Fruit fly (Drosophila melanogaster) whole organism, embryonic: ENCODE measurements around the gene CG46303.
A peak's percentile ranks its signal among the peaks of the same experiment; 100 is the strongest.

Experiments
- Atf-2 ChIP-seq: fragments of 200-800 bp; sonication (Bioruptor generic); optimal IDR thresholded peaks from 2 replicates; lab custom pipeline; 2016; ENCODE audit warnings: missing biosample characterization, missing genetic modification characterization
- CG10274 ChIP-seq: fragments of 200-800 bp; sonication (Bioruptor generic); optimal IDR thresholded peaks from 3 replicates; lab custom pipeline; 2017; ENCODE audit warnings: missing biosample characterization, mild to moderate bottlenecking, missing genetic modification characterization
- CG13123 ChIP-seq: fragments of 200-800 bp; sonication (Bioruptor generic); optimal IDR thresholded peaks from 2 replicates; lab custom pipeline; 2016; ENCODE audit warnings: missing biosample characterization, missing genetic modification characterization
- CG14710 ChIP-seq: fragments of 200-800 bp; sonication (Bioruptor generic); optimal IDR thresholded peaks from 3 replicates; lab custom pipeline; 2019; ENCODE audit warnings: missing biosample characterization, mild to moderate bottlenecking, missing genetic modification characterization, moderate library complexity
- CG15601 ChIP-seq: fragments of 200-800 bp; sonication (Bioruptor generic); optimal IDR thresholded peaks from 3 replicates; lab custom pipeline; 2019; ENCODE audit warnings: missing biosample characterization, mild to moderate bottlenecking, missing genetic modification characterization, moderate library complexity
- CG1602 ChIP-seq: fragments of 200-800 bp; sonication (Bioruptor generic); optimal IDR thresholded peaks from 3 replicates; lab custom pipeline; 2016; ENCODE audit warnings: missing biosample characterization, missing genetic modification characterization
- CG1603 ChIP-seq: fragments of 200-800 bp; sonication (Bioruptor generic); optimal IDR thresholded peaks from 2 replicates; lab custom pipeline; 2019; ENCODE audit warnings: missing biosample characterization, mild to moderate bottlenecking, missing genetic modification characterization, moderate library complexity
- CG2712 ChIP-seq: fragments of 200-800 bp; optimal IDR thresholded peaks from 3 replicates; lab custom pipeline; 2019; ENCODE audit warnings: missing biosample characterization, mild to moderate bottlenecking, missing genetic modification characterization, moderate library complexity
- CG31388 ChIP-seq: fragments of 200-800 bp; sonication (Bioruptor generic); optimal IDR thresholded peaks from 2 replicates; lab custom pipeline; 2016; ENCODE audit warnings: missing biosample characterization, missing genetic modification characterization
- CG3847 ChIP-seq: fragments of 200-800 bp; sonication (Bioruptor generic); IDR thresholded peaks from 2 replicates; pipeline ENCODE4 v1.3.6; 2022; ENCODE audit warnings: missing biosample characterization, missing genetic modification characterization
- CG4617 ChIP-seq: fragments of 200-800 bp; sonication (Bioruptor generic); optimal IDR thresholded peaks from 3 replicates; lab custom pipeline; 2016; ENCODE audit warnings: missing biosample characterization, missing genetic modification characterization, borderline replicate concordance
- CG7745 ChIP-seq: fragments of 200-800 bp; sonication (Bioruptor generic); optimal IDR thresholded peaks from 2 replicates; lab custom pipeline; 2018; ENCODE audit warnings: missing biosample characterization, mild to moderate bottlenecking, missing genetic modification characterization, moderate library complexity
- CG7786 ChIP-seq: fragments of 200-800 bp; sonication (Bioruptor generic); optimal IDR thresholded peaks from 2 replicates; lab custom pipeline; 2016; ENCODE audit warnings: missing biosample characterization, missing genetic modification characterization
- CG7928 ChIP-seq: fragments of 200-800 bp; sonication (Bioruptor generic); optimal IDR thresholded peaks from 2 replicates; lab custom pipeline; 2017; ENCODE audit warnings: missing biosample characterization, mild to moderate bottlenecking, missing genetic modification characterization
- CG7963 ChIP-seq: fragments of 200-800 bp; sonication (Bioruptor generic); IDR thresholded peaks from 3 replicates; pipeline ENCODE4 v1.3.6; 2022; ENCODE audit warnings: missing biosample characterization, missing genetic modification characterization; ENCODE audit not compliant: partially characterized antibody
- CHES-1-like ChIP-seq: fragments of 200-800 bp; sonication (Bioruptor generic); optimal IDR thresholded peaks from 2 replicates; lab custom pipeline; 2016; ENCODE audit warnings: missing biosample characterization, missing genetic modification characterization
- Dp ChIP-seq: fragments of 200-800 bp; sonication (Bioruptor generic); optimal IDR thresholded peaks from 2 replicates; lab custom pipeline; 2018; ENCODE audit warnings: missing biosample characterization, mild to moderate bottlenecking, missing genetic modification characterization, moderate library complexity
- HLH54F ChIP-seq: fragments of 200-800 bp; sonication (Bioruptor generic); optimal IDR thresholded peaks from 3 replicates; lab custom pipeline; 2016; ENCODE audit warnings: missing biosample characterization, missing genetic modification characterization
- Lpt ChIP-seq: fragments of >200 bp; optimal IDR thresholded peaks from 2 replicates; lab custom pipeline; 2018; ENCODE audit warnings: missing biosample characterization, missing genetic modification characterization
- Neu2 ChIP-seq: fragments of 200-800 bp; sonication (Bioruptor generic); optimal IDR thresholded peaks from 3 replicates; lab custom pipeline; 2016; ENCODE audit warnings: missing biosample characterization, missing genetic modification characterization, borderline replicate concordance
- Nf-YC ChIP-seq: fragments of 200-800 bp; optimal IDR thresholded peaks from 3 replicates; lab custom pipeline; 2019; ENCODE audit warnings: missing biosample characterization, mild to moderate bottlenecking, missing genetic modification characterization, moderate library complexity
- NfI ChIP-seq: fragments of 200-800 bp; sonication (Bioruptor generic); optimal IDR thresholded peaks from 3 replicates; lab custom pipeline; 2018; ENCODE audit warnings: missing biosample characterization, mild to moderate bottlenecking, missing genetic modification characterization, moderate library complexity
- Pdp1 ChIP-seq, 2 experiments: fragments of 200-800 bp; sonication (Bioruptor generic); optimal IDR thresholded peaks; 3 replicates each; lab custom pipeline; 2016; ENCODE audit warnings: missing biosample characterization in 2 of 2, missing genetic modification characterization in 2 of 2, mild to moderate bottlenecking in 1 of 2, moderate library complexity in 1 of 2
- Poxn ChIP-seq: fragments of 200-800 bp; sonication (Bioruptor generic); IDR thresholded peaks from 2 replicates; pipeline ENCODE4 v1.3.6; 2022; ENCODE audit warnings: missing biosample characterization, missing genetic modification characterization
- Sin3A ChIP-seq: fragments of >200 bp; optimal IDR thresholded peaks from 2 replicates; lab custom pipeline; 2018
- Six4 ChIP-seq: fragments of 200-800 bp; sonication (Bioruptor generic); optimal IDR thresholded peaks from 2 replicates; lab custom pipeline; 2016; ENCODE audit warnings: missing biosample characterization, missing genetic modification characterization
- Spps ChIP-seq: fragments of 200-800 bp; sonication (Bioruptor generic); optimal IDR thresholded peaks from 2 replicates; lab custom pipeline; 2018; ENCODE audit warnings: missing biosample characterization, mild to moderate bottlenecking, missing genetic modification characterization
- Sry-β ChIP-seq: fragments of 200-800 bp; sonication (Bioruptor generic); optimal IDR thresholded peaks from 2 replicates; lab custom pipeline; 2018; ENCODE audit warnings: missing biosample characterization, mild to moderate bottlenecking, missing genetic modification characterization, moderate library complexity
- ab ChIP-seq: fragments of 200-800 bp; sonication (Bioruptor generic); optimal IDR thresholded peaks from 2 replicates; lab custom pipeline; 2016; ENCODE audit warnings: missing biosample characterization, missing genetic modification characterization
- crc ChIP-seq: fragments of 200-800 bp; sonication (Bioruptor generic); optimal IDR thresholded peaks from 2 replicates; lab custom pipeline; 2016; ENCODE audit warnings: missing biosample characterization, missing genetic modification characterization
- fd96Cb ChIP-seq: fragments of 200-800 bp; sonication (Bioruptor generic); optimal IDR thresholded peaks from 2 replicates; lab custom pipeline; 2018; ENCODE audit warnings: missing biosample characterization, mild to moderate bottlenecking, missing genetic modification characterization, moderate library complexity
- gcm2 ChIP-seq: fragments of 200-800 bp; sonication (Bioruptor generic); optimal IDR thresholded peaks from 2 replicates; lab custom pipeline; 2016; ENCODE audit warnings: missing biosample characterization, missing genetic modification characterization
- kay ChIP-seq: fragments of 200-800 bp; sonication (Bioruptor generic); optimal IDR thresholded peaks from 2 replicates; lab custom pipeline; 2016; ENCODE audit warnings: missing biosample characterization, missing genetic modification characterization
- lola ChIP-seq, 3 experiments: fragments of >200 bp in 2 of 3; fragments of 200-800 bp in 1 of 3; sonication (Bioruptor generic) in 1 of 3; optimal IDR thresholded peaks; 2 replicates each; lab custom pipeline; 2017 to 2019; ENCODE audit warnings: missing biosample characterization in 3 of 3, missing genetic modification characterization in 3 of 3, mild to moderate bottlenecking in 1 of 3, moderate library complexity in 1 of 3
- onecut ChIP-seq: fragments of 200-800 bp; sonication (Bioruptor generic); IDR thresholded peaks from 2 replicates; pipeline ENCODE4 v1.3.6; 2022; ENCODE audit warnings: missing biosample characterization, missing genetic modification characterization
- org-1 ChIP-seq: fragments of 200-800 bp; sonication (Bioruptor generic); optimal IDR thresholded peaks from 2 replicates; lab custom pipeline; 2017; ENCODE audit warnings: missing biosample characterization, missing genetic modification characterization
- pan ChIP-seq, 4 experiments: fragments of >200 bp in 3 of 4; fragments of 200-800 bp in 1 of 4; sonication (Bioruptor generic) in 1 of 4; optimal IDR thresholded peaks in 3 of 4; IDR thresholded peaks in 1 of 4; 2 replicates each; pipeline versions ENCODE4 v1.3.6 to Lab custom; 2017 to 2022; ENCODE audit warnings: missing biosample characterization in 2 of 4, missing genetic modification characterization in 2 of 4, mixed read lengths in 1 of 4
- pb ChIP-seq: fragments of 200-800 bp; sonication (Bioruptor generic); optimal IDR thresholded peaks from 3 replicates; lab custom pipeline; 2016; ENCODE audit warnings: missing biosample characterization, missing genetic modification characterization
- pita ChIP-seq: fragments of 200-800 bp; sonication (Bioruptor generic); optimal IDR thresholded peaks from 2 replicates; lab custom pipeline; 2017; ENCODE audit warnings: missing biosample characterization, mild to moderate bottlenecking, missing genetic modification characterization
- pnt ChIP-seq: fragments of 200-800 bp; sonication (Bioruptor generic); optimal IDR thresholded peaks from 3 replicates; lab custom pipeline; 2016; ENCODE audit warnings: missing biosample characterization, missing genetic modification characterization
- ro ChIP-seq: fragments of 200-800 bp; sonication (Bioruptor generic); IDR thresholded peaks from 2 replicates; pipeline ENCODE4 v1.3.6; 2022; ENCODE audit warnings: missing biosample characterization, missing genetic modification characterization
- salm ChIP-seq: fragments of 200-800 bp; sonication (Bioruptor generic); optimal IDR thresholded peaks from 2 replicates; lab custom pipeline; 2018; ENCODE audit warnings: missing biosample characterization, mild to moderate bottlenecking, missing genetic modification characterization
- schlank ChIP-seq: fragments of 200-800 bp; sonication (Bioruptor generic); optimal IDR thresholded peaks from 2 replicates; lab custom pipeline; 2018; ENCODE audit warnings: missing biosample characterization, mild to moderate bottlenecking, missing genetic modification characterization
- sens ChIP-seq: fragments of 200-800 bp; sonication (Bioruptor generic); peaks from one replicate; lab custom pipeline; 2016; ENCODE audit warnings: missing biosample characterization, missing genetic modification characterization
- shn ChIP-seq: fragments of 200-800 bp; sonication (Bioruptor generic); optimal IDR thresholded peaks from 3 replicates; lab custom pipeline; 2016; ENCODE audit warnings: missing biosample characterization, missing genetic modification characterization
- slou ChIP-seq: fragments of 200-800 bp; sonication (Bioruptor generic); optimal IDR thresholded peaks from 3 replicates; lab custom pipeline; 2016; ENCODE audit warnings: missing biosample characterization, missing genetic modification characterization
- sna ChIP-seq: fragments of 200-800 bp; sonication (Bioruptor generic); IDR thresholded peaks from 2 replicates; pipeline ENCODE4 v1.3.6; 2022; ENCODE audit warnings: missing biosample characterization, missing genetic modification characterization; ENCODE audit not compliant: partially characterized antibody
- tll ChIP-seq, 2 experiments: fragments of 200-800 bp in 1 of 2; fragments of >200 bp in 1 of 2; sonication (Bioruptor generic) in 1 of 2; optimal IDR thresholded peaks; 2 replicates each; lab custom pipeline; 2017 to 2019; ENCODE audit warnings: missing biosample characterization in 2 of 2, missing genetic modification characterization in 2 of 2, mild to moderate bottlenecking in 1 of 2, moderate library complexity in 1 of 2
- trem ChIP-seq: fragments of 200-800 bp; optimal IDR thresholded peaks from 3 replicates; lab custom pipeline; 2019; ENCODE audit warnings: missing biosample characterization, mild to moderate bottlenecking, missing genetic modification characterization, moderate library complexity
- tx ChIP-seq: fragments of 200-800 bp; sonication (Bioruptor generic); optimal IDR thresholded peaks from 2 replicates; lab custom pipeline; 2016; ENCODE audit warnings: missing biosample characterization, missing genetic modification characterization
- z ChIP-seq: fragments of 200-800 bp; sonication (Bioruptor generic); IDR thresholded peaks from 3 replicates; pipeline ENCODE4 v1.3.6; 2022; ENCODE audit warnings: missing biosample characterization, missing genetic modification characterization

The CG46303 gene

dm6 chr3R:5856215-5856614 lies 34.4 kb downstream of the CG46303 start, which contains the start of the genes disp and ECSIT (continued):
- TF ChIP-seq CG10274 (no peak), trem (peak; percentile 56), tx (GFP tag; lab: Kevin White, UChicago) (peak; percentile 16), ro (no peak), pan (optimal IDR thresholded peaks at IDR 0.05; lab: Kevin White, UChicago) (no peak), pan (GFP tag; optimal IDR thresholded peaks at IDR 0.05 in 1 of 2, IDR thresholded peaks at IDR 0.05 in 1 of 2) (no peak), Dp (GFP tag; lab: Kevin White, UChicago) (no peak), CG7928 (GFP tag; lab: Kevin White, UChicago) (no peak), salm (tag; lab: Kevin White, UChicago) (no peak), Poxn (GFP tag; lab: Robert Waterston, UW) (no peak), Six4 (peak; percentile 14), slou (GFP tag; lab: Kevin White, UChicago) (no peak), ab (GFP tag; lab: Kevin White, UChicago) (peak; percentile 3), shn (GFP tag; lab: Kevin White, UChicago) (no peak), CG31388 (no peak), CG15601 (no peak), kay (GFP tag; lab: Kevin White, UChicago) (no peak), sna (GFP tag; lab: Robert Waterston, UW) (no peak), CG7786 (peak; percentile 45), CG7963 (GFP tag; lab: Robert Waterston, UW) (no peak), sens (GFP tag; lab: Kevin White, UChicago) (peak; percentile 92), CG3847 (GFP tag; lab: Robert Waterston, UW) (0 out of 2 replicates have a peak, but pooled peaks have one; percentile 22), CG2712 (peak; percentile 88), CG1602 (GFP tag; lab: Kevin White, UChicago) (peak; percentile 12), CG14710 (tag; lab: Kevin White, UChicago) (no peak), pb (GFP tag; lab: Kevin White, UChicago) (no peak), schlank (tag; lab: Kevin White, UChicago) (no peak), pnt (GFP tag; lab: Kevin White, UChicago) (no peak), HLH54F (GFP tag; lab: Kevin White, UChicago) (peak; percentile 43), Nf-YC (no peak), onecut (GFP tag; lab: Robert Waterston, UW) (no peak), NfI (no peak), Sry-β (GFP tag; lab: Kevin White, UChicago) (peak; percentile 98), Atf-2 (no peak), lola (GFP tag; optimal IDR thresholded peaks at IDR 0.05; lab: Kevin White, UChicago) (no peak), CG13123 (GFP tag; lab: Kevin White, UChicago) (no peak), gcm2 (GFP tag; lab: Kevin White, UChicago) (no peak), tll (GFP tag; optimal IDR thresholded peaks at IDR 0.05; lab: Kevin White, UChicago) (peak; percentile 32 to 66), Sin3A (lab: Kevin White, UChicago) (peak; percentile 71), Neu2 (GFP tag; lab: Kevin White, UChicago) (no peak), org-1 (GFP tag; lab: Kevin White, UChicago) (no peak), CG1603 (tag; lab: Kevin White, UChicago) (no peak), CG7745 (tag; lab: Kevin White, UChicago) (no peak), CHES-1-like (GFP tag; lab: Kevin White, UChicago) (peak; percentile 27), CG4617 (GFP tag; lab: Kevin White, UChicago) (peak; percentile 56), Pdp1 (GFP tag; optimal IDR thresholded peaks at IDR 0.05; lab: Kevin White, UChicago) (peak in 1 of 2 experiments; percentile 36), crc (GFP tag; lab: Kevin White, UChicago) (no peak), z (GFP tag; lab: Robert Waterston, UW) (no peak), Spps (tag; lab: Kevin White, UChicago) (no peak), fd96Cb (tag; lab: Kevin White, UChicago) (no peak), pita (no peak), Lpt (GFP tag; lab: Kevin White, UChicago) (no peak)
